Fruit fly (Drosophila melanogaster): ENCODE data around the gene CG18418.
A peak's percentile ranks its signal among the peaks of the same experiment; 100 is the strongest.

CG18418 gene

DNA sequence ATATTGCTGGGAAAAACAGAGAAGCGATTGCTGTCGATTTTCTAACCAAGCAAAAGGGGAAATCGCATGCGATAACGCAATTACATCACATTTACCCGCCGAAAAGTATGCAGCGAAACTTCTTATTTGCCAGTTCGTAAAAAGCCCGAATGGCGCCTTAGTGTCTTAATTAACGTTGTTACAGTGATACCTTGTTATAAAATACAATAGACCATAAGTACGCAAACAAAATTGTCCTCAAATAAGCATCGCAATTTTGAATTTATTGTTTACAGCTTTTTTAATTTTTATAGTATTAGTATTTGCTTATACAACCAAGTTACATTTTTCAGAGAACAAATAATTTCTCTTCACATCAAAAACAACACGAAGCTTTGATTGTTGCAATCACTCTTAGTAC lies 828 bp upstream of the CG18418 start:
- TF ChIP-seq CG33017 (tag; optimal IDR thresholded peaks at IDR 0.05) (no peak), CG11617 (GFP tag; optimal IDR thresholded peaks at IDR 0.05) (no peak), Crg-1 (GFP tag; optimal IDR thresholded peaks at IDR 0.05) (no peak), Clk (GFP tag; optimal IDR thresholded peaks at IDR 0.05) (no peak), ovo (GFP tag; optimal IDR thresholded peaks at IDR 0.05) (no peak), Hr96 (GFP tag; optimal IDR thresholded peaks at IDR 0.05) (no peak), CG7045 (GFP tag; optimal IDR thresholded peaks at IDR 0.05) (no peak), cnc (optimal IDR thresholded peaks at IDR 0.05) (no peak), kay (GFP tag; ENCODE audit: borderline replicate concordance) (peak; percentile 68)

DNA sequence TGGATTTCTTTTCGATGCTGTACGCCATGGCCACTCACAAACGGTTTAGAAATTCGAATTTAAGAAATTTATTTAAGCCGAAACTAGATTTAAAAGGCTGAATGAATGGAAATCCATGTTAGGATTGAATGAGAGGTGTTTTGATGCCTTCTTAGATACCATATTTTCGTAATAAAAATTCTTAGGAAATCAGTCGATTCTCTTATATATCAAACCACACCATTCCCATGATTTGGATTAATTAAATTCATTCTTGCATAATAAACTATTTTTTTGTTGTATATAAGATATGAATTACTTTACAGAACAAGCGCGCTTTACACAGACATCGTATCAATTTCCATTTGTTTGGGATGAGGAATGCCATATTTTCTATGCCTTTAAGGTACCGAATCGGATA lies 1.2 kb downstream of the CG18418 start, which contains the start of gene CG7514:
Gene CG7514 (minus strand): TSS at position 101 of the 400 bp plus-strand sequence.
- TF ChIP-seq Hr96 (GFP tag; optimal IDR thresholded peaks at IDR 0.05) (no peak), tj (GFP tag; optimal IDR thresholded peaks at IDR 0.05) (no peak), pad (GFP tag; optimal IDR thresholded peaks at IDR 0.05) (no peak), Clk (GFP tag; optimal IDR thresholded peaks at IDR 0.05) (no peak), CG14711 (tag; optimal IDR thresholded peaks at IDR 0.05) (no peak), bab1 (GFP tag; optimal IDR thresholded peaks at IDR 0.05) (no peak), CG33017 (tag; optimal IDR thresholded peaks at IDR 0.05) (no peak), CG7101 (tag; optimal IDR thresholded peaks at IDR 0.05) (no peak), CG11617 (GFP tag; optimal IDR thresholded peaks at IDR 0.05) (no peak), CG7045 (GFP tag; optimal IDR thresholded peaks at IDR 0.05) (no peak)

DNA sequence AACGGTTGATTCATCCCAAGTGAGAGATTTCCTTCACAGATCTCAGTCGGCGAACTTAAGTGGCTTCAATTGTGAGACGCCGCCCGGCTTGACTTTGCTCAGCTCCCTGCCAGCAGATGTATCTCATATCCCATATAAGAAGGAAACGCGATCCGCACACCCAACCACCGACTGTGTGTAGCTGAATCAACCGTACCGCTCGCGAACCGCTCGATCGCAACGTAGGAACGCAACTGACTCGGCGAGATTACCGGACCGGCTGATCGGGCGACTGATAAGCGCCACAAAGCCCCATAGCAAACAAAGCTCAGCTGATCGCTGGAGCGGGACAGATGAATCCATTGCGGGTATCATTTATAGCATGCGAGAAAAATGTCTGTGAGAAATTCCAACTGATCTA lies 2.7 kb downstream of the CG18418 start, which contains the start of gene axo:
Gene axo (minus strand): TSS at position 185 of the 400 bp plus-strand sequence.
- TF ChIP-seq CG12768 (GFP tag; optimal IDR thresholded peaks at IDR 0.05) (peak; percentile 19), CG1620 (GFP tag; optimal IDR thresholded peaks at IDR 0.05) (no peak)

DNA sequence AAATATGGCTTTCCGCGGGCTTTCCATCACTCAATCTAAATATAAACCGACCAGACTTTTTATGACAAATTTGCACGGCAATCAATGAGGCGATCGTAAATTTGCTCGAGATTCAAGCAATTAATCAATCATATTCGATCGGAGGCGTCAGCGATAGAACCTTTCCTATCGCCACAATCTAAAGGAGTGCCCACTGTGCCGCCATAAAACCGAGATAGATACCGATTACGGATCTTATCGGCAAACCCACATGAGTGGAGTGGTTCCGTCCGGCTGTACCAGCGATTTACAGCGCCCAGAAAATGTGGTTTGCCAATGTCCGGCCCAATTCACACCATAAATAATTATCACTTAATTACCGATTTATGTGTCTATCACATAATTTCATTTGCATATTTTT lies 3.3 kb downstream of the CG18418 start:
- no peak for TF ChIP-seq CG12768 (GFP tag; optimal IDR thresholded peaks at IDR 0.05)
- TF ChIP-seq CG33017 (tag; optimal IDR thresholded peaks at IDR 0.05) = no peak
- TF ChIP-seq cnc (optimal IDR thresholded peaks at IDR 0.05) = no peak
- no peak for TF ChIP-seq Hr96 (GFP tag; optimal IDR thresholded peaks at IDR 0.05)
- TF ChIP-seq pad (GFP tag; optimal IDR thresholded peaks at IDR 0.05) = no peak
- TF ChIP-seq Mnt (GFP tag; optimal IDR thresholded peaks at IDR 0.05) = no peak
- TF ChIP-seq ovo (GFP tag; optimal IDR thresholded peaks at IDR 0.05) = no peak
- TF ChIP-seq tj (GFP tag; optimal IDR thresholded peaks at IDR 0.05) = no peak
- TF ChIP-seq CG1620 (GFP tag; optimal IDR thresholded peaks at IDR 0.05) = no peak
- no peak for TF ChIP-seq CG7101 (tag; optimal IDR thresholded peaks at IDR 0.05)
- no peak for TF ChIP-seq Crg-1 (GFP tag; optimal IDR thresholded peaks at IDR 0.05)

DNA sequence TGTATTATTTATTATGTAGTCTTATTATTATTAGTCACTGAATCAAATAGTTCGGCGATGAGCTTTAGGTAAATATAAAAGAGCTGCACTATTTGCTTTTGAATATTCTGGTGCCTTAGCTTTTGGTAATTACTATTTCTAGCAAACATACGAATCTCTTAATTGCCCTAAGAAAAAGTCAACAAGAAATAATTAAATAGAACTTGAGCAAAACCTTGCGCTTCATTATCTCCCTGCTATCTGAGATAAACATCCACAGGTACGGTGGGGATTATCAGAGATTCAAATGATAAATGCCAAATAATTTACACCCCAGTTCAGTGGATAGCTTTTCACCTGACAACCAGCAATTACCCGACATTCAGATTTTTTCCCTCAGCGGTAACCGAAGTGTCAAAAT lies 3.8 kb downstream of the CG18418 start:
- no peak for TF ChIP-seq CG14711 (tag; optimal IDR thresholded peaks at IDR 0.05)
- no peak for TF ChIP-seq CG5204 (GFP tag; optimal IDR thresholded peaks at IDR 0.05)
- TF ChIP-seq CG1620 (GFP tag; optimal IDR thresholded peaks at IDR 0.05) = no peak
- no peak for TF ChIP-seq CG33017 (tag; optimal IDR thresholded peaks at IDR 0.05)
- TF ChIP-seq toe (GFP tag; optimal IDR thresholded peaks at IDR 0.05) = no peak
- TF ChIP-seq cic (GFP tag; optimal IDR thresholded peaks at IDR 0.05) = no peak
- TF ChIP-seq CG7045 (GFP tag; optimal IDR thresholded peaks at IDR 0.05) = no peak
- no peak for TF ChIP-seq tj (GFP tag; optimal IDR thresholded peaks at IDR 0.05)
- no peak for TF ChIP-seq Hr96 (GFP tag; optimal IDR thresholded peaks at IDR 0.05)
- no peak for TF ChIP-seq cnc (optimal IDR thresholded peaks at IDR 0.05)
- TF ChIP-seq CG12768 (GFP tag; optimal IDR thresholded peaks at IDR 0.05) = no peak
- no peak for TF ChIP-seq ovo (GFP tag; optimal IDR thresholded peaks at IDR 0.05)
- no peak for TF ChIP-seq bab1 (GFP tag; optimal IDR thresholded peaks at IDR 0.05)
- no peak for TF ChIP-seq Mnt (GFP tag; optimal IDR thresholded peaks at IDR 0.05)
- TF ChIP-seq Crg-1 (GFP tag; optimal IDR thresholded peaks at IDR 0.05) = no peak

DNA sequence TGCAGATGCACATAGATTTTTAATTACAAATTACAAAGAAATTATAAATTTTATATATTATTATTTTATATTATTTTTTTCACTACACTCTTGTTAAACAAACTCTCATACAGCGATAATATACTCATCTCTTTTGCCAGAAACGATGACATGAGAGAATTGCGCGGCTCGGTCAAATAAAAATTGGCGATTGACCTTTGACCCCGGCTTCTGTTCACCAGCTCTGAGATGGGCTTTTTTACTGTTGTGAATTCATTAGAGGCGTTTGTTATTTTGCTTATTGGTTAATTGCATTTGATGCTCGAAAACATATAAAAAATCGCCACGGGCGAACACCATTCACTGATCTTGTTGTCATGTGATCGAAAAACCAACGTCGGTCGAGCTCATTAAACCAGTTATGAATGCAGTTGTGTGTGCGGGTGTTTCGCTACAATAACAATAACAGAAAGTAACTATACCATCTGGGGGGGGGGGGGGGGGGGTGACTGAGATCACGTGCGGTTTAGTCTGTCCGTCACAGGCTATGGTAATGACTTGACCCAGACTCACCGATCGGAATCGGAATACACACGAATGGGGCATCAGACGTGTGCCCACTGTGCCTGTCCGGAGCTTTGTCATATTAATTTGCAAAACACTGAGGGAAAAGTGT lies 5.1 kb downstream of the CG18418 start:
- no peak for TF ChIP-seq cnc (optimal IDR thresholded peaks at IDR 0.05)
- TF ChIP-seq bab1 (GFP tag; optimal IDR thresholded peaks at IDR 0.05) = no peak
- TF ChIP-seq CG33017 (tag; optimal IDR thresholded peaks at IDR 0.05) = no peak
- TF ChIP-seq pad (GFP tag; optimal IDR thresholded peaks at IDR 0.05) = no peak
- no peak for TF ChIP-seq toe (GFP tag; optimal IDR thresholded peaks at IDR 0.05)

DNA sequence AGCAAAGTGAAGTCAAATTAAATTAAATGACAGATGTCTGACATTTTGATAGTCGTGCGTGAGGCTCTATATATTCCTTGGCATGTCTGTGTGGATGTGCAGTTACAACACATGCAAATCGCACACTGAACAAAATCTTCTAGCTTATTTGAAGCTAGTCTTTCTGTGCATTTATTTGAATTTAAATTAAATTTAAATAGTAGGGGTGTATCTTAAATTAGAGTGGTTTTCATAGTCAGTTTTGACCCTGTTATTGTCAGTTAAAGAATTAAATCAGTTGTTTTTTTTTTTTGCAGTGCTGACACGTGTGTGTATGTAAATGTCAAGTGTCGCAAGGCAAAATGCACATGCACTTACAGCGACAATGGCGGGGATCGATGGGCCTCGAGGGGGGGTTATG lies 10.8 kb downstream of the CG18418 start:
- no peak for TF ChIP-seq Mnt (GFP tag; optimal IDR thresholded peaks at IDR 0.05)
- no peak for TF ChIP-seq cic (GFP tag; optimal IDR thresholded peaks at IDR 0.05)
- no peak for TF ChIP-seq Clk (GFP tag; optimal IDR thresholded peaks at IDR 0.05)
- TF ChIP-seq Crg-1 (GFP tag; optimal IDR thresholded peaks at IDR 0.05) = no peak
- TF ChIP-seq CG33017 (tag; optimal IDR thresholded peaks at IDR 0.05) = no peak
- no peak for TF ChIP-seq tj (GFP tag; optimal IDR thresholded peaks at IDR 0.05)
- no peak for TF ChIP-seq CG7045 (GFP tag; optimal IDR thresholded peaks at IDR 0.05)
- TF ChIP-seq ovo (GFP tag; optimal IDR thresholded peaks at IDR 0.05) = no peak
- no peak for TF ChIP-seq CG11617 (GFP tag; optimal IDR thresholded peaks at IDR 0.05)
- no peak for TF ChIP-seq CG7101 (tag; optimal IDR thresholded peaks at IDR 0.05)
- TF ChIP-seq toe (GFP tag; optimal IDR thresholded peaks at IDR 0.05) = no peak
- no peak for TF ChIP-seq CG14711 (tag; optimal IDR thresholded peaks at IDR 0.05)
- TF ChIP-seq CG12768 (GFP tag; optimal IDR thresholded peaks at IDR 0.05) = no peak
- no peak for TF ChIP-seq pad (GFP tag; optimal IDR thresholded peaks at IDR 0.05)
- no peak for TF ChIP-seq bab1 (GFP tag; optimal IDR thresholded peaks at IDR 0.05)
- no peak for TF ChIP-seq kay (GFP tag; ENCODE audit: borderline replicate concordance)

All from whole organism, adult.